Fruit fly (Drosophila melanogaster): Measurements from ENCODE around the gene RpS21.
A peak's percentile ranks its signal among the peaks of the same experiment; 100 is the strongest.

RpS21 gene

dm6 chr2L:2888859-2889443, 33.1 kb downstream of the RpS21 start (continued):
- TF ChIP-seq CG15514 (GFP tag; optimal IDR thresholded peaks at IDR 0.05) (no peak), klu (GFP tag; IDR thresholded peaks at IDR 0.05) (no peak), ems (GFP tag; optimal IDR thresholded peaks at IDR 0.05) (no peak), CG3995 (GFP tag; optimal IDR thresholded peaks at IDR 0.05) (no peak), CG1024 (GFP tag; IDR thresholded peaks at IDR 0.05) (no peak), org-1 (GFP tag; optimal IDR thresholded peaks at IDR 0.05) (no peak), Dip2 (GFP tag; IDR thresholded peaks at IDR 0.05) (no peak), CrebB (tag; optimal IDR thresholded peaks at IDR 0.05) (no peak), fd96Cb (tag; optimal IDR thresholded peaks at IDR 0.05) (no peak), mld (GFP tag; IDR thresholded peaks at IDR 0.05; ENCODE audit: partially characterized antibody) (no peak), H2.0 (GFP tag; IDR thresholded peaks at IDR 0.05) (no peak), CG13624 (GFP tag; optimal IDR thresholded peaks at IDR 0.05) (no peak), Sox100B (GFP tag; optimal IDR thresholded peaks at IDR 0.05) (no peak), Fer2 (tag; optimal IDR thresholded peaks at IDR 0.05) (no peak), tx (GFP tag; optimal IDR thresholded peaks at IDR 0.05) (no peak), CG10431 (GFP tag; optimal IDR thresholded peaks at IDR 0.05) (no peak), btn (GFP tag; optimal IDR thresholded peaks at IDR 0.05) (no peak), D19A (tag; optimal IDR thresholded peaks at IDR 0.05) (peak; percentile 45), CG7987 (GFP tag; optimal IDR thresholded peaks at IDR 0.05) (no peak), repo (GFP tag; optimal IDR thresholded peaks at IDR 0.05) (no peak), CG4820 (GFP tag; optimal IDR thresholded peaks at IDR 0.05) (no peak), Ets97D (GFP tag; optimal IDR thresholded peaks at IDR 0.05) (no peak), Optix (GFP tag; IDR thresholded peaks at IDR 0.05) (no peak), ranshi (GFP tag; IDR thresholded peaks at IDR 0.05) (no peak), HmgD (GFP tag; optimal IDR thresholded peaks at IDR 0.05) (no peak), CG17385 (GFP tag; optimal IDR thresholded peaks at IDR 0.05) (peak; percentile 90), da (GFP tag; optimal IDR thresholded peaks at IDR 0.05) (no peak), trh (GFP tag; optimal IDR thresholded peaks at IDR 0.05) (no peak), vfl (GFP tag; optimal IDR thresholded peaks at IDR 0.05) (no peak), rib (GFP tag; IDR thresholded peaks at IDR 0.05) (peak; percentile 42; the same call in 1 of the 2 replicates), CG11560 (tag; IDR thresholded peaks at IDR 0.05) (no peak), sens (GFP tag) (peak; percentile 28), zen2 (GFP tag; IDR thresholded peaks at IDR 0.05; ENCODE audit: partially characterized antibody) (no peak), CG30403 (GFP tag; optimal IDR thresholded peaks at IDR 0.05) (no peak), CG18619 (GFP tag; optimal IDR thresholded peaks at IDR 0.05) (no peak), CG16779 (GFP tag; IDR thresholded peaks at IDR 0.05) (no peak), CG6254 (GFP tag; optimal IDR thresholded peaks at IDR 0.05) (no peak), twi (tag; optimal IDR thresholded peaks at IDR 0.05) (peak; percentile 75), chn (GFP tag; optimal IDR thresholded peaks at IDR 0.05) (no peak), az2 (GFP tag; optimal IDR thresholded peaks at IDR 0.05) (no peak), CG12769 (tag; optimal IDR thresholded peaks at IDR 0.05) (peak; percentile 34), CG4328 (GFP tag; optimal IDR thresholded peaks at IDR 0.05) (no peak), unpg (GFP tag; optimal IDR thresholded peaks at IDR 0.05) (no peak), lbe (GFP tag; optimal IDR thresholded peaks at IDR 0.05) (peak; percentile 52), CG18599 (GFP tag; optimal IDR thresholded peaks at IDR 0.05) (no peak), Chrac-16 (GFP tag; optimal IDR thresholded peaks at IDR 0.05) (no peak), CG2199 (GFP tag; IDR thresholded peaks at IDR 0.05) (0 out of 3 replicates have a peak, but pooled peaks have one; percentile 9), schlank (tag; optimal IDR thresholded peaks at IDR 0.05) (no peak), pros (GFP tag; optimal IDR thresholded peaks at IDR 0.05) (peak; percentile 88), HmgZ (tag; optimal IDR thresholded peaks at IDR 0.05) (no peak), CG1647 (GFP tag; optimal IDR thresholded peaks at IDR 0.05) (no peak), ci (GFP tag; IDR thresholded peaks at IDR 0.05) (no peak)

Data from whole organism, embryonic.